Fruit fly (Drosophila melanogaster): ENCODE measurements around the gene byn.

DNA sequence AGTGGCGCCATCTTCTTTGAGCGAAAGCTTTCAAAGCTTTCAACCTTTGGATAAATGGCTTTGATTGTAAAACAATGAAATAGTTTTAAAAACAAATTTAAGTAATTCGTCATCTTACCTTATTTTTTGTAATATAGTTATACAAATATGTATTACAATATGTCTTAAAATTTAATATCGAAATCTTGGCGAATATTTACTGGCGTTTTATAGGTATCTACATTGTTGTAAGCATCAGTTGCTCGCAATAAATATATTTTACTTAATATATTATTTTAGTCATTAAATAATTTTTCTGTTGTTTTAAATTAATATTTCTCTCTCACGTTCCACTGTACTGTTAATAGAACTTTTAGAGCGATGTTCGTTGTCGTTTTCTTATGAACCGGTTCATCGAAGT, 14.1 kb downstream of the byn start, which contains the start of gene Rpt4R:
- no peak for TF ChIP-seq gl (tag; optimal IDR thresholded peaks at IDR 0.05)
- TF ChIP-seq CG8301 (tag; optimal IDR thresholded peaks at IDR 0.05) = no peak
- TF ChIP-seq CG10348 (GFP tag; IDR thresholded peaks at IDR 0.05) = no peak
- TF ChIP-seq EcR (GFP tag; optimal IDR thresholded peaks at IDR 0.05) = no peak
- no peak for TF ChIP-seq CG17806 (tag; optimal IDR thresholded peaks at IDR 0.05)
